Fruit fly (Drosophila melanogaster) whole organism, prepupa: ENCODE data around the gene CG6788.

Experiments
- CG10669 ChIP-seq: fragments of 200-800 bp; sonication (Bioruptor generic); optimal IDR thresholded peaks from 3 replicates; lab custom pipeline; 2018; ENCODE audit warnings: missing biosample characterization, mild to moderate bottlenecking, missing genetic modification characterization, moderate library complexity
- CG4318 ChIP-seq: fragments of 200-800 bp; sonication (Bioruptor generic); optimal IDR thresholded peaks from 3 replicates; lab custom pipeline; 2017; ENCODE audit warnings: missing biosample characterization, mild to moderate bottlenecking, missing genetic modification characterization
- CG6792 ChIP-seq: fragments of 200-800 bp; sonication (Bioruptor generic); optimal IDR thresholded peaks from 3 replicates; lab custom pipeline; 2016; ENCODE audit warnings: missing biosample characterization, missing genetic modification characterization
- CG7368 ChIP-seq: fragments of 200-800 bp; sonication (Bioruptor generic); optimal IDR thresholded peaks from 3 replicates; lab custom pipeline; 2016; ENCODE audit warnings: missing biosample characterization, missing genetic modification characterization
- Ets96B ChIP-seq: fragments of 200-800 bp; optimal IDR thresholded peaks from 2 replicates; lab custom pipeline; 2019; ENCODE audit warnings: missing biosample characterization, mild to moderate bottlenecking, missing genetic modification characterization, moderate library complexity
- Lpt ChIP-seq: fragments of 200-800 bp; sonication (Bioruptor generic); optimal IDR thresholded peaks from 3 replicates; lab custom pipeline; 2016; ENCODE audit warnings: missing biosample characterization, missing genetic modification characterization
- OdsH ChIP-seq: fragments of 200-800 bp; sonication (Bioruptor generic); optimal IDR thresholded peaks from 3 replicates; lab custom pipeline; 2016; ENCODE audit warnings: missing biosample characterization, missing genetic modification characterization
- Sox15 ChIP-seq: fragments of 200-800 bp; sonication (Bioruptor generic); optimal IDR thresholded peaks from 3 replicates; lab custom pipeline; 2016; ENCODE audit warnings: missing biosample characterization, missing genetic modification characterization
- dsx ChIP-seq: fragments of 200-800 bp; optimal IDR thresholded peaks from 3 replicates; lab custom pipeline; 2019; ENCODE audit warnings: missing biosample characterization, mild to moderate bottlenecking, missing genetic modification characterization, moderate library complexity; ENCODE audit not compliant: poor library complexity, severe bottlenecking
- esn ChIP-seq: fragments of 200-800 bp; sonication (Bioruptor generic); optimal IDR thresholded peaks from 2 replicates; lab custom pipeline; 2016; ENCODE audit warnings: missing biosample characterization, mild to moderate bottlenecking, missing genetic modification characterization, moderate library complexity
- spab ChIP-seq: fragments of 200-800 bp; sonication (Bioruptor generic); optimal IDR thresholded peaks from 2 replicates; lab custom pipeline; 2017; ENCODE audit warnings: missing biosample characterization, mild to moderate bottlenecking, missing genetic modification characterization, missing genetic modification reagents

DNA sequence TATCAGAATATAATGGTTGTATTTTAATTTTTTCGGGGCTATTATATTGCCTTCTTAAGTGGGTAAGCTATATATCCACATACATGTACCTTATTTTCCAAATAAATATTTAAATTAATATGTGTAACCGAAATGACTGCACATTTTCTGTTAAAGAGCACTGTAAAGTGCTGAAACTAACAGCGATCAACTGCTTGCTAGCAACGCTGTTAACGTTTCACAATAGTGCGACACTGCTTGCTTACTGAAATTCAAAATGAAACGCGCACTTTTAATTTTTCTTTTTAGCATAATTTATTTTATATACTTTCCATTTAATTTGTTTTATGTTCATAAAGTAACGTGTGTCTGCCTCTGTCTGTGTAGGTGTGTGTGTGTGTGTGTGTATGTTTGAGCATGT, 36.1 kb downstream of the CG6788 start:
- TF ChIP-seq Lpt (GFP tag; lab: Kevin White, UChicago) (no peak), OdsH (no peak), CG7368 (GFP tag; lab: Kevin White, UChicago) (no peak), esn (GFP tag; lab: Kevin White, UChicago) (no peak), spab (GFP tag; lab: Kevin White, UChicago) (no peak), CG6792 (GFP tag; lab: Kevin White, UChicago) (no peak), Ets96B (no peak), CG10669 (GFP tag; lab: Kevin White, UChicago) (no peak), CG4318 (GFP tag; lab: Kevin White, UChicago) (no peak), dsx (no peak), Sox15 (GFP tag; lab: Kevin White, UChicago) (no peak)
